Worm (Caenorhabditis elegans): Measurements from ENCODE around the gene dmsr-11.

dmsr-11 gene

DNA sequence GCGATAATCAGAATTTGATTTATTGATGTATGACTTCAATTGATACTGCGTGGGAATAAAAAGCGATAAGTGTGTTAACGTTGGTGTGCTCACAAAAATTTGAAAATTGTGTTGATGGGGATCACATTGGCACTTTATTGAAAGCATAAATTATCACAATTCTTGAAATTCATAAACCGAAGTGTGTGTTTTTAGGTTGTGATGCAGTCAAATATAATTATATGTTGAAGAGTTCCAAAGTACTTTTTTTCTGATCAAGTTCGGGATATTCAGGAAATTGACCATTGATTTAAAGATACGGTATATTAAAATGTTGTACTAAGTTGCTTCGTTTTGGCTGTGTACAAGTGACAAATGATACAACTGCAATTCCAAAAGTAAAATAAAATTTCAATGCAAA is 28.2 kb downstream of the dmsr-11 start, which contains the start of gene srh-28:
TSS of gene srh-28 (minus strand) at position 101 of the 400 bp plus-strand sequence.
- TF ChIP-seq Y79H2A.3 (GFP tag; conservative IDR thresholded peaks at IDR 0.05), result no peak
- TF ChIP-seq F52B5.7 (tag; optimal IDR thresholded peaks at IDR 0.05), result no peak
- no peak for TF ChIP-seq snpc-1.3 (tag; optimal IDR thresholded peaks at IDR 0.05; ENCODE audit: insufficient read depth)
- TF ChIP-seq nhr-27 (tag; optimal IDR thresholded peaks at IDR 0.05), result no peak
- TF ChIP-seq pha-4 (tag; optimal IDR thresholded peaks at IDR 0.05), result no peak
- no peak for TF ChIP-seq B0336.3 (GFP tag; IDR thresholded peaks at IDR 0.05)
- no peak for TF ChIP-seq rpc-1 (optimal IDR thresholded peaks at IDR 0.05)
- no peak for TF ChIP-seq rpc-1 (tag; optimal IDR thresholded peaks at IDR 0.05)
- TF ChIP-seq ztf-3 (GFP tag; optimal IDR thresholded peaks at IDR 0.05), result no peak
- TF ChIP-seq K11D2.4 (GFP tag; IDR thresholded peaks at IDR 0.05), result no peak
- TF ChIP-seq egl-18 (GFP tag; IDR thresholded peaks at IDR 0.05), result no peak
- no peak for TF ChIP-seq hlh-26 (GFP tag; conservative IDR thresholded peaks at IDR 0.05)
- TF ChIP-seq C06A6.2 (GFP tag; conservative IDR thresholded peaks at IDR 0.05), result no peak
- TF ChIP-seq gei-17 (GFP tag; optimal IDR thresholded peaks at IDR 0.05), result no peak
- no peak for TF ChIP-seq cebp-1 (GFP tag; IDR thresholded peaks at IDR 0.05)
- no peak for TF ChIP-seq cebp-1 (tag; optimal IDR thresholded peaks at IDR 0.05)
- TF ChIP-seq hmg-1.2 (GFP tag; IDR thresholded peaks at IDR 0.05), result no peak
- no peak for TF ChIP-seq ceh-40 (GFP tag; IDR thresholded peaks at IDR 0.05)

DNA sequence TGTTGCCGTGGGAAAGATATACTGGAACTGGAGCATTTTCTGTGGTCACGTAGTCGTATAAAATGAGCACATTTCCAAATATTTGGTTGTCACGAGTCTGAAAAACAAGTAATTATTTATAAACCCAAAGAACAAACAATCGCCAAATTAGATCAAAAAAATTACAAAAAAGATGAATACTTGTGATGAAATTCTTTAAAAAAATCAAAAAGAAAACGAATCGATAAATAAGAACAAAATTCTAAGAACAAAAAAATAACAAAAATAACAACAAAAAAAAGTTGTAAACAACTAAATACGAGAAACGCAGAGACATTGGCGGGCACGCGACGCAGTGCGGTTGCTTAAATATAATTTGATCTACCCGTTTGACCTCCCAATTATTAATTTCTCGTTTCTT is 30.2 kb downstream of the dmsr-11 start, which contains the start of gene ZC404.16:
TSS of gene ZC404.16 (minus strand) at position 101 of the 400 bp plus-strand sequence.
- TF ChIP-seq bed-1 (GFP tag; IDR thresholded peaks at IDR 0.05), result no peak
- TF ChIP-seq madf-6 (GFP tag; IDR thresholded peaks at IDR 0.05), result peak; percentile 64
- peak; percentile 39 for TF ChIP-seq efl-1 (GFP tag; optimal IDR thresholded peaks at IDR 0.05)
- TF ChIP-seq nhr-90 (tag; optimal IDR thresholded peaks at IDR 0.05), result no peak
- no peak for TF ChIP-seq ZK185.1 (tag; optimal IDR thresholded peaks at IDR 0.05; ENCODE audit: poor library complexity, severe bottlenecking)

DNA sequence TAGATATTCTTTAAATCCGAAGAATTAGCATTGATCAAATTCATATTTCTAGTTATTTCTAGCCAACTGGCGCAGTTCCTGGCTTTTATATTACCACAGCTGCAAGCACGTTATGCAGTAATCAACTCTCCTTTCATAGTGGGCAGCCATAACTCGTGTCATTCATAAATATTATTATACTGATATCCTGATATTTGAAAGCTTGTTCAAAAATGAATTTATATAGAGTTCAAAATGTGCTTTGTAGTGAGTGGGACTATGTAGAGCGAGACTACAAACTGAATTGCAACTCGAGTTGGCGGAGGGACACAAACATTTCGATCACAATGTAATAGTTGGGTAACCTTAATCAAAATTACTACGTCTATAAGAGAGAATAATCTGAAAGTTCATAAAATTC is 32.2 kb downstream of the dmsr-11 start, which contains the start of gene srh-30:
TSS of gene srh-30 (minus strand) at position 101 of the 400 bp plus-strand sequence.
- no peak for TF ChIP-seq ztf-6 (GFP tag; IDR thresholded peaks at IDR 0.05)

DNA sequence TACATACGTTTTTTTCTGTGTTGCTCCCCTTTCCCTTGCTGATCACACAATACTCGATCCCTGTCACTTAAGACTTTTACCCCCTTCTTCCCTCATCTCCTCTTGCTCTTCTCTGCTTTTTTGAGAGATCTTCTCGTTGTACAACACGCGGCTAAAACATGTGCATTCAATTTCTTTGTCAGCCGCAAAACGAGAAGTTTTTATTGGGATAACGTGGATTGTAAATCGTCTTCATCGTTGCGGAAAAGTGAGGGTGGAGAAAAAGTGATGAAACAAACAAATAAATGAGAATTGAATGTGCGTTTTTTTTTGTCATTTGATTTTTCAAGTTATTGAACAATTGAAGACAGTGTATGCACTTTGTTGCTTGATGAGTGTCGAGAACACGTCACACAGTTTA is 34.5 kb downstream of the dmsr-11 start:
- TF ChIP-seq B0019.2 (GFP tag; conservative IDR thresholded peaks at IDR 0.05) (no peak), let-526 (GFP tag; IDR thresholded peaks at IDR 0.05) (no peak), hsf-1 (GFP tag; IDR thresholded peaks at IDR 0.05) (no peak), nhr-80 (tag; optimal IDR thresholded peaks at IDR 0.05) (no peak), mxl-1 (tag; optimal IDR thresholded peaks at IDR 0.05) (no peak), pbrm-1 (GFP tag; IDR thresholded peaks at IDR 0.05) (no peak), gei-17 (GFP tag; optimal IDR thresholded peaks at IDR 0.05) (no peak), B0261.1 (tag; optimal IDR thresholded peaks at IDR 0.05) (no peak), F49E8.2 (tag; optimal IDR thresholded peaks at IDR 0.05; ENCODE audit: insufficient read depth) (no peak), sea-2 (GFP tag; IDR thresholded peaks at IDR 0.05) (no peak), lsy-27 (tag; optimal IDR thresholded peaks at IDR 0.05; ENCODE audit: borderline replicate concordance, insufficient read depth) (no peak), lag-1 (GFP tag; IDR thresholded peaks at IDR 0.05) (no peak), ets-4 (GFP tag; optimal IDR thresholded peaks at IDR 0.05) (no peak), lin-35 (GFP tag; optimal IDR thresholded peaks at IDR 0.05) (no peak), madf-8 (GFP tag; conservative IDR thresholded peaks at IDR 0.05) (no peak), hrde-1 (tag; optimal IDR thresholded peaks at IDR 0.05; ENCODE audit: borderline replicate concordance) (no peak)

All from whole organism, young adult.